Fruit fly (Drosophila melanogaster) whole organism, embryonic: Measurements from ENCODE around the gene ArfGAP1.

Source experiments
- Awh ChIP-seq: fragments of 200-800 bp; sonication (Bioruptor generic); IDR thresholded peaks from 2 replicates; pipeline ENCODE4, ENCODE4 v1.3.6; 2022; ENCODE audit warnings: missing biosample characterization, missing genetic modification characterization
- Bgb ChIP-seq: fragments of 200-800 bp; sonication (Bioruptor generic); IDR thresholded peaks from 2 replicates; pipeline ENCODE4 v1.3.6; 2022; ENCODE audit warnings: missing biosample characterization, missing genetic modification characterization; ENCODE audit not compliant: partially characterized antibody
- Bteb2 ChIP-seq: fragments of 200-800 bp; sonication (Bioruptor generic); optimal IDR thresholded peaks from 2 replicates; lab custom pipeline; 2016; ENCODE audit warnings: missing biosample characterization, missing genetic modification characterization
- CG10147 ChIP-seq: fragments of 200-800 bp; sonication (Bioruptor generic); optimal IDR thresholded peaks from 2 replicates; lab custom pipeline; 2019; ENCODE audit warnings: missing biosample characterization, mild to moderate bottlenecking, missing genetic modification characterization, moderate library complexity
- CG10209 ChIP-seq: fragments of 200-800 bp; sonication (Bioruptor generic); optimal IDR thresholded peaks from 3 replicates; lab custom pipeline; 2017; ENCODE audit warnings: missing biosample characterization, mild to moderate bottlenecking, missing genetic modification characterization, missing genetic modification reagents
- CG10274 ChIP-seq: fragments of 200-800 bp; sonication (Bioruptor generic); optimal IDR thresholded peaks from 3 replicates; lab custom pipeline; 2017; ENCODE audit warnings: missing biosample characterization, mild to moderate bottlenecking, missing genetic modification characterization
- CG10543 ChIP-seq: fragments of 200-800 bp; sonication (Bioruptor generic); optimal IDR thresholded peaks from 3 replicates; lab custom pipeline; 2017; ENCODE audit warnings: missing biosample characterization, mild to moderate bottlenecking, missing genetic modification characterization, moderate library complexity
- CG10959 ChIP-seq: fragments of 200-800 bp; sonication (Bioruptor generic); IDR thresholded peaks from 2 replicates; pipeline ENCODE4 v1.3.6; 2022; ENCODE audit warnings: missing biosample characterization, missing genetic modification characterization
- CG10979 ChIP-seq: fragments of 200-800 bp; sonication (Bioruptor generic); optimal IDR thresholded peaks from 2 replicates; lab custom pipeline; 2018; ENCODE audit warnings: missing biosample characterization, mild to moderate bottlenecking, missing genetic modification characterization, moderate library complexity
- CG15269 ChIP-seq: fragments of 200-800 bp; sonication (Bioruptor generic); optimal IDR thresholded peaks from 2 replicates; lab custom pipeline; 2018; ENCODE audit warnings: missing biosample characterization, mild to moderate bottlenecking, missing genetic modification characterization, moderate library complexity
- CG15601 ChIP-seq: fragments of 200-800 bp; sonication (Bioruptor generic); optimal IDR thresholded peaks from 3 replicates; lab custom pipeline; 2019; ENCODE audit warnings: missing biosample characterization, mild to moderate bottlenecking, missing genetic modification characterization, moderate library complexity
- CG1792 ChIP-seq: fragments of 200-800 bp; sonication (Bioruptor generic); optimal IDR thresholded peaks from 2 replicates; lab custom pipeline; 2016; ENCODE audit warnings: missing biosample characterization, missing genetic modification characterization
- CG2120 ChIP-seq: fragments of 200-800 bp; sonication (Bioruptor generic); optimal IDR thresholded peaks from 3 replicates; lab custom pipeline; 2016; ENCODE audit warnings: missing biosample characterization, missing genetic modification characterization
- CG2889 ChIP-seq: fragments of 200-800 bp; sonication (Bioruptor generic); IDR thresholded peaks from 3 replicates; pipeline ENCODE4 v1.3.6; 2022; ENCODE audit warnings: missing biosample characterization, missing genetic modification characterization
- CG3065 ChIP-seq: fragments of 200-800 bp; sonication (Bioruptor generic); optimal IDR thresholded peaks from 2 replicates; lab custom pipeline; 2016; ENCODE audit warnings: missing biosample characterization, missing genetic modification characterization
- CG42726 ChIP-seq: fragments of 200-800 bp; sonication (Bioruptor generic); IDR thresholded peaks from 2 replicates; pipeline ENCODE4 v1.3.6; 2022; ENCODE audit warnings: missing biosample characterization, missing genetic modification characterization; ENCODE audit not compliant: partially characterized antibody
- CG4707 ChIP-seq: fragments of 200-800 bp; sonication (Bioruptor generic); optimal IDR thresholded peaks from 2 replicates; lab custom pipeline; 2018; ENCODE audit warnings: missing biosample characterization, mild to moderate bottlenecking, missing genetic modification characterization, moderate library complexity
- CG4730 ChIP-seq: fragments of 200-800 bp; sonication (Bioruptor generic); IDR thresholded peaks from 2 replicates; pipeline ENCODE4 v1.3.6; 2022; ENCODE audit warnings: missing biosample characterization, missing genetic modification characterization
- CG6272 ChIP-seq: fragments of 200-800 bp; sonication (Bioruptor generic); IDR thresholded peaks from 2 replicates; pipeline ENCODE4 v1.3.6; 2022; ENCODE audit warnings: missing biosample characterization, missing genetic modification characterization
- CG6854 ChIP-seq: fragments of 200-800 bp; sonication (Bioruptor generic); optimal IDR thresholded peaks from 3 replicates; lab custom pipeline; 2017; ENCODE audit warnings: missing biosample characterization, mild to moderate bottlenecking, missing genetic modification characterization
- CG7357 ChIP-seq: fragments of 200-800 bp; sonication (Bioruptor generic); IDR thresholded peaks from 3 replicates; pipeline ENCODE4 v1.3.6; 2022; ENCODE audit warnings: missing biosample characterization, missing genetic modification characterization
- CG8290 ChIP-seq, 3 experiments: fragments of 200-800 bp; sonication (Bioruptor generic); optimal IDR thresholded peaks; 2 replicates each; lab custom pipeline; 2016 to 2019; ENCODE audit warnings: missing biosample characterization in 3 of 3, missing genetic modification characterization in 3 of 3, mild to moderate bottlenecking in 2 of 3, moderate library complexity in 1 of 3
- CG8388 ChIP-seq: fragments of 200-800 bp; sonication (Bioruptor generic); optimal IDR thresholded peaks from 2 replicates; lab custom pipeline; 2019; ENCODE audit warnings: missing biosample characterization, mild to moderate bottlenecking, missing genetic modification characterization, moderate library complexity
- D ChIP-seq, 2 experiments: fragments of 200-800 bp in 1 of 2; fragments of >200 bp in 1 of 2; sonication (Bioruptor generic) in 1 of 2; optimal IDR thresholded peaks; 2 replicates in 1 of 2; 3 replicates in 1 of 2; lab custom pipeline; 2017; ENCODE audit warnings: mild to moderate bottlenecking in 1 of 2, missing biosample characterization in 1 of 2, missing genetic modification characterization in 1 of 2, missing genetic modification reagents in 1 of 2
- Deaf1 ChIP-seq: fragments of 200-800 bp; optimal IDR thresholded peaks from 3 replicates; lab custom pipeline; 2019; ENCODE audit warnings: missing biosample characterization, mild to moderate bottlenecking, missing genetic modification characterization, moderate library complexity
- E2f2 ChIP-seq: fragments of 200-800 bp; sonication (Bioruptor generic); IDR thresholded peaks from 2 replicates; pipeline ENCODE4 v1.3.6; 2022; ENCODE audit warnings: missing biosample characterization, missing genetic modification characterization
- HmgD ChIP-seq: fragments of 200-800 bp; sonication (Bioruptor generic); optimal IDR thresholded peaks from 3 replicates; lab custom pipeline; 2016; ENCODE audit warnings: missing biosample characterization, missing genetic modification characterization
- HmgZ ChIP-seq: fragments of 200-800 bp; sonication (Bioruptor generic); optimal IDR thresholded peaks from 2 replicates; lab custom pipeline; 2018; ENCODE audit warnings: missing biosample characterization, mild to moderate bottlenecking, missing genetic modification characterization
- Med ChIP-seq: fragments of 200-800 bp; sonication (Bioruptor generic); peaks from one replicate; lab custom pipeline; 2016; ENCODE audit warnings: missing biosample characterization, missing genetic modification characterization, mild to moderate bottlenecking, inconsistent platforms, moderate library complexity
- YL-1 ChIP-seq: fragments of 200-800 bp; sonication (Bioruptor generic); optimal IDR thresholded peaks from 3 replicates; lab custom pipeline; 2017; ENCODE audit warnings: missing biosample characterization, mild to moderate bottlenecking, missing genetic modification characterization
- ash1 ChIP-seq: fragments of 200-800 bp; sonication (Bioruptor generic); optimal IDR thresholded peaks from 2 replicates; lab custom pipeline; 2018; ENCODE audit warnings: missing biosample characterization, mild to moderate bottlenecking, missing genetic modification characterization
- danr ChIP-seq: fragments of 200-800 bp; sonication (Bioruptor generic); IDR thresholded peaks from 2 replicates; pipeline ENCODE4 v1.3.6; 2022; ENCODE audit warnings: missing biosample characterization, missing genetic modification characterization
- gro ChIP-seq: fragments of 200-800 bp; sonication (Bioruptor generic); optimal IDR thresholded peaks from 2 replicates; lab custom pipeline; 2016; ENCODE audit warnings: missing biosample characterization, missing genetic modification characterization
- ham ChIP-seq: fragments of 200-800 bp; sonication (Bioruptor generic); IDR thresholded peaks from 2 replicates; pipeline ENCODE4 v1.3.6; 2022; ENCODE audit warnings: missing biosample characterization, missing genetic modification characterization
- ind ChIP-seq: fragments of 200-800 bp; sonication (Bioruptor generic); optimal IDR thresholded peaks from 3 replicates; lab custom pipeline; 2016; ENCODE audit warnings: missing biosample characterization, missing genetic modification characterization
- inv ChIP-seq: fragments of 200-800 bp; sonication (Bioruptor generic); IDR thresholded peaks from 2 replicates; pipeline ENCODE4 v1.3.6; 2022; ENCODE audit warnings: missing biosample characterization, missing genetic modification characterization; ENCODE audit not compliant: partially characterized antibody
- knrl ChIP-seq: fragments of 200-800 bp; sonication (Bioruptor generic); IDR thresholded peaks from 3 replicates; pipeline ENCODE4 v1.3.6; 2022; ENCODE audit warnings: missing biosample characterization, missing genetic modification characterization; ENCODE audit not compliant: partially characterized antibody
- lab ChIP-seq: fragments of 200-800 bp; sonication (Bioruptor generic); optimal IDR thresholded peaks from 3 replicates; lab custom pipeline; 2017; ENCODE audit warnings: missing biosample characterization, missing genetic modification characterization, mild to moderate bottlenecking, moderate library complexity, missing genetic modification reagents
- lmd ChIP-seq: fragments of 200-800 bp; sonication (Bioruptor generic); IDR thresholded peaks from 2 replicates; pipeline ENCODE4 v1.3.6; 2022; ENCODE audit warnings: missing biosample characterization, missing genetic modification characterization
- phol ChIP-seq: fragments of 200-800 bp; sonication (Bioruptor generic); optimal IDR thresholded peaks from 3 replicates; lab custom pipeline; 2018; ENCODE audit warnings: missing biosample characterization, mild to moderate bottlenecking, missing genetic modification characterization, moderate library complexity
- pzg ChIP-seq: fragments of 200-800 bp; sonication (Bioruptor generic); optimal IDR thresholded peaks from 3 replicates; lab custom pipeline; 2018; ENCODE audit warnings: missing biosample characterization, mild to moderate bottlenecking, missing genetic modification characterization, moderate library complexity
- sima ChIP-seq: fragments of 200-800 bp; sonication (Bioruptor generic); optimal IDR thresholded peaks from 2 replicates; lab custom pipeline; 2016; ENCODE audit warnings: missing biosample characterization, missing genetic modification characterization
- sna ChIP-seq: fragments of 200-800 bp; sonication (Bioruptor generic); IDR thresholded peaks from 2 replicates; pipeline ENCODE4 v1.3.6; 2022; ENCODE audit warnings: missing biosample characterization, missing genetic modification characterization; ENCODE audit not compliant: partially characterized antibody
- sr ChIP-seq: fragments of 200-800 bp; sonication (Bioruptor generic); IDR thresholded peaks from 3 replicates; pipeline ENCODE4 v1.3.6; 2022; ENCODE audit warnings: missing biosample characterization, missing genetic modification characterization
- sug ChIP-seq: fragments of 200-800 bp; optimal IDR thresholded peaks from 2 replicates; lab custom pipeline; 2019; ENCODE audit warnings: missing biosample characterization, mild to moderate bottlenecking, missing genetic modification characterization, moderate library complexity
- tx ChIP-seq: fragments of 200-800 bp; sonication (Bioruptor generic); optimal IDR thresholded peaks from 2 replicates; lab custom pipeline; 2016; ENCODE audit warnings: missing biosample characterization, missing genetic modification characterization
- vnd ChIP-seq: fragments of 200-800 bp; sonication (Bioruptor generic); IDR thresholded peaks from 3 replicates; pipeline ENCODE4 v1.3.6; 2022; ENCODE audit warnings: missing biosample characterization, missing genetic modification characterization; ENCODE audit not compliant: partially characterized antibody

ArfGAP1 gene

DNA sequence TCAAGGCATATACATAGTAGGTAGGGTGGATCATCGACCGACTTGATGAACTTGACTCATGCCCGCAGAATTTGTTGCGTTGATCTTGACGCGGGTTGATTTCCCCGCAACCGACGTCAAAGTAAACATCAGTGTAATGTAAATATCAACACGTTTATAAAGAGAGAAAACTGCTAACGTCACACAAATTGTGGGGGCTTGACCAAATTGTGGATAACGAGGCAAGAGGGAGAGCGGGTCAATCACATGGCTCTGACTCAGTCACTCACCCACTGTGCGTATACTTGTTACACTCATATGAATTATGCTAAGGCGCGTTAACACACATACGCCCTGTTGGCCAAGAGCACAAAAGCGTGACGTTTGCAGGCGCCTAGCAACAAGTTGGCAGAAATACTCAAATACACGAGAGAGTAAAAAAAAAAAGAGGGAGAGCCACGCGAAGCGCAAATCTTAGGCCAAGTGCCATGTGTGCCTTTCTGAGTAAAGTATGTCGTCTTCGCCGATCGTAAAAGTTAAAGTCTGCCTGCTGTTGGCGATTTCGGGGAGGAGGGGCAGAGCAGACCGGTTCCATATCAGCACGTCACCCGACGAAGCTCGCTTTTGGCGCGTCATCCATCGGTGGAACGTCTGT lies 10.3 kb downstream of the ArfGAP1 start (continued):
- TF ChIP-seq CG8290 (GFP tag; optimal IDR thresholded peaks at IDR 0.05; lab: Kevin White, UChicago) (peak; percentile 73), CG8290 (tag; optimal IDR thresholded peaks at IDR 0.05; lab: Kevin White, UChicago) (peak; percentile 61 to 98), CG4707 (GFP tag; lab: Kevin White, UChicago) (peak; percentile 76), CG42726 (no peak), Awh (peak; percentile 98), knrl (GFP tag; lab: Robert Waterston, UW) (no peak), CG6854 (peak; percentile 87), Bgb (GFP tag; lab: Robert Waterston, UW) (no peak), ash1 (GFP tag; lab: Kevin White, UChicago) (peak; percentile 94), CG7357 (peak; percentile 62; the same call in 1 of the 3 replicates), tx (GFP tag; lab: Kevin White, UChicago) (peak; percentile 89), YL-1 (peak; percentile 82), CG4730 (GFP tag; lab: Robert Waterston, UW) (peak; percentile 63), CG10543 (peak; percentile 99), CG10209 (GFP tag; lab: Kevin White, UChicago) (peak; percentile 94), CG2889 (GFP tag; lab: Robert Waterston, UW) (peak; percentile 83), ind (GFP tag; lab: Kevin White, UChicago) (peak; percentile 32), sr (peak; percentile 97), CG15269 (peak; percentile 92), CG2120 (GFP tag; lab: Kevin White, UChicago) (peak; percentile 92), inv (GFP tag; lab: Robert Waterston, UW) (no peak), gro (GFP tag; lab: Kevin White, UChicago) (peak; percentile 96), Med (GFP tag; lab: Kevin White, UChicago) (peak; percentile 99), E2f2 (GFP tag; lab: Robert Waterston, UW) (peak; percentile 78), CG6272 (GFP tag; lab: Robert Waterston, UW) (no peak), CG1792 (GFP tag; lab: Kevin White, UChicago) (peak; percentile 95), lab (peak; percentile 98), CG15601 (tag; lab: Kevin White, UChicago) (peak; percentile 85), sima (GFP tag; lab: Kevin White, UChicago) (peak; percentile 90), CG10147 (peak; percentile 91), danr (GFP tag; lab: Robert Waterston, UW) (peak; percentile 67; the same call in 1 of the 2 replicates), pzg (GFP tag; lab: Kevin White, UChicago) (peak; percentile 26), sna (GFP tag; lab: Robert Waterston, UW) (peak; percentile 24; the same call in 1 of the 2 replicates), lmd (GFP tag; lab: Robert Waterston, UW) (peak; percentile 62; the same call in 1 of the 2 replicates), Deaf1 (tag; lab: Kevin White, UChicago) (peak; percentile 85), D (optimal IDR thresholded peaks at IDR 0.05; lab: Kevin White, UChicago) (no peak), D (GFP tag; optimal IDR thresholded peaks at IDR 0.05; lab: Kevin White, UChicago) (peak; percentile 46), phol (tag; lab: Kevin White, UChicago) (no peak), CG10959 (peak; percentile 53; the same call in 1 of the 2 replicates), HmgD (GFP tag; lab: Kevin White, UChicago) (peak; percentile 87), CG10274 (GFP tag; lab: Kevin White, UChicago) (peak; percentile 75), CG10979 (tag; lab: Kevin White, UChicago) (peak; percentile 30), CG3065 (GFP tag; lab: Kevin White, UChicago) (peak; percentile 78), HmgZ (tag; lab: Kevin White, UChicago) (peak; percentile 96), sug (tag; lab: Kevin White, UChicago) (peak; percentile 94), vnd (GFP tag; lab: Robert Waterston, UW) (no peak), Bteb2 (GFP tag; lab: Kevin White, UChicago) (peak; percentile 90), CG8388 (GFP tag; lab: Kevin White, UChicago) (no peak), ham (GFP tag; lab: Robert Waterston, UW) (peak; percentile 82; the same call in 1 of the 2 replicates)
